Worm (Caenorhabditis elegans): Measurements from ENCODE around the gene clc-29.

DNA sequence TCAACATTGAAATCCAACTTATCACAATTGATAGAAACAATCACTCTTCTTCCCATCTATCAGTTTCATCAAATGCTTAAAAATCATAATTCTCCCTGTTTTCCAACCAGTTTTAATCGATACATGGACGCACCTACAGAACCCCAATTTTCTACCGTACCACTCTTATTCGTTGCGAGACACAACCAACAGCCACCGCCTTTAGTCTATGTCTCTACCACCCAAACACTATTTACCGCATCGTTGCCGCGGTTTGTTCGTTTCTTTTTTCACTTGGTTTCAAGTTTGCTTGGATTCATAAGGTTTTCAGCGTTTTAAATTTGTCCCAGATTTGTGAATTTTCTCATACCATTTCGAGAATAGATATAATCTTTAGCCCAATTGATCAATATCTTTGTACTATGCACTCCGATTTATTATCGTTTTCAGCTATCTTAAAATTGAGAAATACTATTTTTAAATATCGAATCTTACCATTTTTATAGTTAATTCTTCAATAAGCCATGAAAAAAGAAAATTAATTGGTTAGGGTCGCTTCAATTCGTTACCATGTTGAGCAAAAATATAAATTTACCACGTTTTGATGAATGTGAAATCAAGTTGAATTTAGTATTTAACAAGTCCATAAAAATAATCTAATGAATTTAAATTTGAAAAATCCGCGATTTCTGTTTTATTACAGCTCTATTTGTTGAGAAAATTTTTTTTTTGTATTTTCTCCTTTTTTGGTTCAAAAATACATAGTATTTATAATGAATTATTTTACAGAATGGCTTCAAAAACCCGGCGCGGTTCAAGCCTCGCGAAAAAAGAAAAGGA, 37.3 kb downstream of the clc-29 start, which contains the start of gene F10E9.3:
- TF ChIP-seq aly-1 (tag; optimal IDR thresholded peaks at IDR 0.05) (no peak), ama-1 (optimal IDR thresholded peaks at IDR 0.05) (no peak), tbx-11 (GFP tag; IDR thresholded peaks at IDR 0.05) (no peak), flt-1 (GFP tag; IDR thresholded peaks at IDR 0.05) (no peak), tra-4 (tag; optimal IDR thresholded peaks at IDR 0.05) (no peak), B0310.2 (tag; optimal IDR thresholded peaks at IDR 0.05) (no peak), F13C5.2 (tag; optimal IDR thresholded peaks at IDR 0.05) (no peak)

All from whole organism, early embryonic.